Worm (Caenorhabditis elegans) whole organism, mixed stage, embryonic: ENCODE data around the gene F59B2.14.

Source experiments
- blmp-1 ChIP-seq: fragments of 150-350 bp; optimal IDR thresholded peaks from 2 replicates; lab custom pipeline; 2014; ENCODE audit warnings: missing biosample characterization, missing genetic modification characterization
- elt-3 ChIP-seq: fragments of 150-350 bp; optimal IDR thresholded peaks from 2 replicates; lab custom pipeline; 2014; ENCODE audit warnings: missing biosample characterization, missing genetic modification characterization
- lin-13 ChIP-seq: fragments of 150-350 bp; optimal IDR thresholded peaks from 2 replicates; lab custom pipeline; 2014; ENCODE audit warnings: missing biosample characterization, missing genetic modification characterization
- lsy-2 ChIP-seq: fragments of 150-350 bp; optimal IDR thresholded peaks from 2 replicates; lab custom pipeline; 2014; ENCODE audit warnings: missing biosample characterization, missing genetic modification characterization
- mep-1 ChIP-seq: fragments of 150-350 bp; optimal IDR thresholded peaks from 2 replicates; lab custom pipeline; 2017; ENCODE audit warnings: missing biosample characterization, missing genetic modification reagents, missing genetic modification characterization, inconsistent platforms
- nhr-12 ChIP-seq: fragments of 150-350 bp; optimal IDR thresholded peaks from 2 replicates; lab custom pipeline; 2014; ENCODE audit warnings: missing biosample characterization, missing genetic modification characterization
- nhr-237 ChIP-seq: fragments of 150-350 bp; optimal IDR thresholded peaks from 2 replicates; lab custom pipeline; 2014; ENCODE audit warnings: missing biosample characterization, missing genetic modification characterization
- nhr-28 ChIP-seq: fragments of 150-350 bp; optimal IDR thresholded peaks from 2 replicates; lab custom pipeline; 2014; ENCODE audit warnings: missing biosample characterization, missing genetic modification characterization
- pha-4 ChIP-seq: fragments of 150-350 bp; optimal IDR thresholded peaks from 2 replicates; lab custom pipeline; 2018; ENCODE audit warnings: missing biosample characterization, missing genetic modification reagents, missing genetic modification characterization
- snpc-4 ChIP-seq: fragments of 150-350 bp; optimal IDR thresholded peaks from 2 replicates; lab custom pipeline; 2014; ENCODE audit warnings: missing biosample characterization, missing genetic modification characterization
- sptf-1 ChIP-seq: sonication (generic microtip); optimal IDR thresholded peaks from 2 replicates; lab custom pipeline; 2017; ENCODE audit warnings: mild to moderate bottlenecking, missing genetic modification characterization, moderate library complexity, missing compliant biosample characterization
- unc-39 ChIP-seq: fragments of 150-350 bp; optimal IDR thresholded peaks from 2 replicates; lab custom pipeline; 2014; ENCODE audit warnings: missing biosample characterization, missing genetic modification characterization
- unc-62 ChIP-seq: fragments of 150-350 bp; optimal IDR thresholded peaks from 2 replicates; lab custom pipeline; 2014; ENCODE audit warnings: missing biosample characterization, missing genetic modification reagents, missing genetic modification characterization

- TF ChIP-seq unc-39 (no peak), snpc-4 (tag; lab: Kevin White, UChicago) (no peak), elt-3 (tag; lab: Kevin White, UChicago) (no peak), unc-62 (GFP tag; lab: Kevin White, UChicago) (no peak), nhr-237 (no peak), nhr-28 (tag; lab: Kevin White, UChicago) (no peak), lsy-2 (no peak), lin-13 (tag; lab: Kevin White, UChicago) (no peak), blmp-1 (no peak), pha-4 (tag; lab: Kevin White, UChicago) (no peak), mep-1 (tag; lab: Kevin White, UChicago) (no peak), sptf-1 (tag; lab: Kevin White, UChicago) (no peak), nhr-12 (no peak)
These were observed 11.7 kb upstream of the F59B2.14 start for ce11 chrIII:9034133-9034532.
